Fruit fly (Drosophila melanogaster) whole organism, prepupa: Measurements from ENCODE around the gene ens.

Experiments used
- Blimp-1 ChIP-seq: fragments of 200-800 bp; sonication (Bioruptor generic); optimal IDR thresholded peaks from 3 replicates; lab custom pipeline; 2017; ENCODE audit warnings: missing biosample characterization, missing genetic modification characterization, mild to moderate bottlenecking, moderate library complexity, missing genetic modification reagents
- CG10669 ChIP-seq: fragments of 200-800 bp; sonication (Bioruptor generic); optimal IDR thresholded peaks from 3 replicates; lab custom pipeline; 2018; ENCODE audit warnings: missing biosample characterization, mild to moderate bottlenecking, missing genetic modification characterization, moderate library complexity
- CG11294 ChIP-seq: fragments of 200-800 bp; sonication (Bioruptor generic); IDR thresholded peaks from 2 replicates; pipeline ENCODE4 v1.3.6; 2022; ENCODE audit warnings: missing biosample characterization, missing genetic modification characterization
- CG11762 ChIP-seq: fragments of 200-800 bp; sonication (Bioruptor generic); optimal IDR thresholded peaks from 3 replicates; lab custom pipeline; 2016; ENCODE audit warnings: missing biosample characterization, missing genetic modification characterization; ENCODE audit not compliant: insufficient read depth
- CG11902 ChIP-seq: fragments of 200-800 bp; sonication (Bioruptor generic); optimal IDR thresholded peaks from 3 replicates; lab custom pipeline; 2016; ENCODE audit warnings: missing biosample characterization, missing genetic modification characterization
- CG15336 ChIP-seq: fragments of 200-800 bp; sonication (Bioruptor generic); IDR thresholded peaks from 2 replicates; pipeline ENCODE4 v1.3.6; 2022; ENCODE audit warnings: missing biosample characterization, missing genetic modification characterization
- CG16779 ChIP-seq: fragments of 200-800 bp; sonication (Bioruptor generic); optimal IDR thresholded peaks from 3 replicates; lab custom pipeline; 2017; ENCODE audit warnings: missing biosample characterization, mild to moderate bottlenecking, missing genetic modification characterization
- CG3032 ChIP-seq: fragments of 200-800 bp; optimal IDR thresholded peaks from 2 replicates; lab custom pipeline; 2019; ENCODE audit warnings: missing biosample characterization, mild to moderate bottlenecking, missing genetic modification characterization, moderate library complexity
- CG32006 ChIP-seq: fragments of 200-800 bp; sonication (Bioruptor generic); optimal IDR thresholded peaks from 3 replicates; lab custom pipeline; 2017; ENCODE audit warnings: missing biosample characterization, mild to moderate bottlenecking, missing genetic modification characterization
- CG34406 ChIP-seq: fragments of 200-800 bp; sonication (Bioruptor generic); optimal IDR thresholded peaks from 3 replicates; lab custom pipeline; 2016; ENCODE audit warnings: missing biosample characterization, missing genetic modification characterization
- CG3919 ChIP-seq: fragments of 200-800 bp; sonication (Bioruptor generic); optimal IDR thresholded peaks from 3 replicates; lab custom pipeline; 2016; ENCODE audit warnings: missing biosample characterization, missing genetic modification characterization
- CG6276 ChIP-seq: fragments of 200-800 bp; sonication (Bioruptor generic); optimal IDR thresholded peaks from 2 replicates; lab custom pipeline; 2017; ENCODE audit warnings: missing biosample characterization, mild to moderate bottlenecking, missing genetic modification characterization
- CG6808 ChIP-seq: fragments of 200-800 bp; sonication (Bioruptor generic); optimal IDR thresholded peaks from 3 replicates; lab custom pipeline; 2017; ENCODE audit warnings: missing biosample characterization, missing genetic modification characterization, mild to moderate bottlenecking, moderate library complexity, missing genetic modification reagents
- CG6854 ChIP-seq: fragments of 200-800 bp; sonication (Bioruptor generic); optimal IDR thresholded peaks from 2 replicates; lab custom pipeline; 2017; ENCODE audit warnings: missing biosample characterization, mild to moderate bottlenecking, missing genetic modification characterization
- CG8119 ChIP-seq: fragments of 200-800 bp; sonication (Bioruptor generic); IDR thresholded peaks from 3 replicates; pipeline ENCODE4 v1.3.6; 2022; ENCODE audit warnings: missing biosample characterization, missing genetic modification characterization
- CG9139 ChIP-seq: fragments of 200-800 bp; sonication (Bioruptor generic); optimal IDR thresholded peaks from 3 replicates; lab custom pipeline; 2017; ENCODE audit warnings: missing biosample characterization, mild to moderate bottlenecking, missing genetic modification characterization
- Eip78C ChIP-seq: fragments of 200-800 bp; sonication (Bioruptor generic); peaks from one replicate; lab custom pipeline; 2016; ENCODE audit warnings: missing biosample characterization, missing genetic modification characterization
- Eip93F ChIP-seq: fragments of 200-800 bp; sonication (Bioruptor generic); optimal IDR thresholded peaks from 2 replicates; lab custom pipeline; 2016; ENCODE audit warnings: missing biosample characterization, mild to moderate bottlenecking, missing genetic modification characterization
- Ets96B ChIP-seq: fragments of 200-800 bp; optimal IDR thresholded peaks from 2 replicates; lab custom pipeline; 2019; ENCODE audit warnings: missing biosample characterization, mild to moderate bottlenecking, missing genetic modification characterization, moderate library complexity
- Gug ChIP-seq: fragments of 200-800 bp; sonication (Bioruptor generic); IDR thresholded peaks from 2 replicates; pipeline ENCODE4 v1.3.6; 2022; ENCODE audit warnings: missing biosample characterization, missing genetic modification characterization
- Hr38 ChIP-seq: sonication (Bioruptor generic); optimal IDR thresholded peaks from 2 replicates; lab custom pipeline; 2016; ENCODE audit warnings: missing biosample characterization, missing genetic modification characterization
- Hr4 ChIP-seq: fragments of 200-800 bp; sonication (Bioruptor generic); optimal IDR thresholded peaks from 3 replicates; lab custom pipeline; 2016; ENCODE audit warnings: missing biosample characterization, missing genetic modification characterization
- OdsH ChIP-seq: fragments of 200-800 bp; sonication (Bioruptor generic); optimal IDR thresholded peaks from 3 replicates; lab custom pipeline; 2016; ENCODE audit warnings: missing biosample characterization, missing genetic modification characterization
- Sox14 ChIP-seq: fragments of 200-800 bp; sonication (Bioruptor generic); optimal IDR thresholded peaks from 3 replicates; lab custom pipeline; 2016; ENCODE audit warnings: missing biosample characterization, missing genetic modification characterization
- achi ChIP-seq: fragments of 200-800 bp; sonication (Bioruptor generic); optimal IDR thresholded peaks from 3 replicates; lab custom pipeline; 2016; ENCODE audit warnings: missing biosample characterization, missing genetic modification characterization
- acj6 ChIP-seq: fragments of 200-800 bp; sonication (Bioruptor generic); optimal IDR thresholded peaks from 3 replicates; lab custom pipeline; 2016; ENCODE audit warnings: missing biosample characterization, missing genetic modification characterization
- eg ChIP-seq: fragments of 200-800 bp; sonication (Bioruptor generic); IDR thresholded peaks from 3 replicates; pipeline ENCODE4 v1.3.6; 2022; ENCODE audit warnings: missing biosample characterization, missing genetic modification characterization
- esn ChIP-seq: fragments of 200-800 bp; sonication (Bioruptor generic); optimal IDR thresholded peaks from 2 replicates; lab custom pipeline; 2016; ENCODE audit warnings: missing biosample characterization, mild to moderate bottlenecking, missing genetic modification characterization, moderate library complexity
- fkh ChIP-seq: fragments of 200-800 bp; sonication (Bioruptor generic); optimal IDR thresholded peaks from 3 replicates; lab custom pipeline; 2017; ENCODE audit warnings: missing biosample characterization, mild to moderate bottlenecking, missing genetic modification characterization, moderate library complexity
- net ChIP-seq: fragments of 200-800 bp; sonication (Bioruptor generic); optimal IDR thresholded peaks from 3 replicates; lab custom pipeline; 2016; ENCODE audit warnings: missing biosample characterization, missing genetic modification characterization
- pdm3 ChIP-seq: fragments of 200-800 bp; sonication (Bioruptor generic); optimal IDR thresholded peaks from 3 replicates; lab custom pipeline; 2016; ENCODE audit warnings: missing biosample characterization, missing genetic modification characterization
- salr ChIP-seq, 2 experiments: fragments of 200-800 bp; sonication (Bioruptor generic); optimal IDR thresholded peaks; 3 replicates each; lab custom pipeline; 2016 to 2018; ENCODE audit warnings: missing biosample characterization in 2 of 2, missing genetic modification characterization in 2 of 2, mild to moderate bottlenecking in 1 of 2
- ss ChIP-seq, 2 experiments: fragments of 200-800 bp; sonication (Bioruptor generic); optimal IDR thresholded peaks; 2 replicates in 1 of 2; 3 replicates in 1 of 2; lab custom pipeline; 2017 to 2018; ENCODE audit warnings: mild to moderate bottlenecking in 2 of 2, missing biosample characterization in 2 of 2, missing genetic modification characterization in 2 of 2, moderate library complexity in 1 of 2
- svp ChIP-seq: fragments of 200-800 bp; sonication (Bioruptor generic); peaks from one replicate; lab custom pipeline; 2016; ENCODE audit warnings: missing biosample characterization, missing genetic modification characterization
- topi ChIP-seq: fragments of 200-800 bp; sonication (Bioruptor generic); optimal IDR thresholded peaks from 3 replicates; lab custom pipeline; 2016; ENCODE audit warnings: missing biosample characterization, missing genetic modification characterization
- vri ChIP-seq: fragments of 200-800 bp; sonication (Bioruptor generic); optimal IDR thresholded peaks from 3 replicates; lab custom pipeline; 2016; ENCODE audit warnings: missing biosample characterization, mild to moderate bottlenecking, missing genetic modification characterization

Gene ens

dm6 chr3L:4118339-4118738 lies 16.0 kb downstream of the ens start:
- TF ChIP-seq CG8119 (GFP tag; lab: Robert Waterston, UW), result no peak
- peak; percentile 58 for TF ChIP-seq Eip78C (GFP tag; lab: Kevin White, UChicago)

- TF ChIP-seq CG10669 (GFP tag; lab: Kevin White, UChicago), result no peak
- TF ChIP-seq acj6 (GFP tag; lab: Kevin White, UChicago), result no peak
- TF ChIP-seq ss (GFP tag; optimal IDR thresholded peaks at IDR 0.05; lab: Kevin White, UChicago), result no peak
- TF ChIP-seq CG8119 (GFP tag; lab: Robert Waterston, UW), result no peak
- TF ChIP-seq CG11762, result no peak
- no peak for TF ChIP-seq Gug (GFP tag; lab: Robert Waterston, UW)
- no peak for TF ChIP-seq CG11902 (GFP tag; lab: Kevin White, UChicago)
- no peak for TF ChIP-seq Blimp-1 (GFP tag; lab: Kevin White, UChicago)
- TF ChIP-seq CG9139, result no peak
- TF ChIP-seq CG6808 (GFP tag; lab: Kevin White, UChicago), result no peak
- TF ChIP-seq CG3919 (GFP tag; lab: Kevin White, UChicago), result no peak
- TF ChIP-seq OdsH (GFP tag; lab: Kevin White, UChicago), result no peak
- TF ChIP-seq Eip93F (GFP tag; lab: Kevin White, UChicago), result no peak
- no peak for TF ChIP-seq esn (GFP tag; lab: Kevin White, UChicago)
- no peak for TF ChIP-seq CG15336 (GFP tag; lab: Robert Waterston, UW)
- TF ChIP-seq Hr38 (GFP tag; lab: Kevin White, UChicago), result no peak
- no peak for TF ChIP-seq Sox14 (GFP tag; lab: Kevin White, UChicago)
- TF ChIP-seq salr (GFP tag; optimal IDR thresholded peaks at IDR 0.05; lab: Kevin White, UChicago), result no peak
Observed at dm6 chr3L:4117493-4117892, 16.9 kb downstream of the ens start.

- TF ChIP-seq CG34406 (GFP tag; lab: Kevin White, UChicago) (no peak), Eip78C (GFP tag; lab: Kevin White, UChicago) (peak; percentile 71), CG11762 (no peak), CG16779 (tag; lab: Kevin White, UChicago) (no peak), CG3032 (no peak), eg (GFP tag; lab: Robert Waterston, UW) (peak; percentile 63), CG15336 (GFP tag; lab: Robert Waterston, UW) (peak; percentile 70), vri (GFP tag; lab: Kevin White, UChicago) (peak; percentile 61), net (GFP tag; lab: Kevin White, UChicago) (peak; percentile 11), Gug (GFP tag; lab: Robert Waterston, UW) (0 out of 2 replicates have a peak, but pooled peaks have one; percentile 17), Ets96B (tag; lab: Kevin White, UChicago) (peak; percentile 14), topi (GFP tag; lab: Kevin White, UChicago) (peak; percentile 10), CG6808 (GFP tag; lab: Kevin White, UChicago) (no peak), fkh (GFP tag; lab: Kevin White, UChicago) (peak; percentile 35), CG32006 (GFP tag; lab: Kevin White, UChicago) (peak; percentile 17), achi (peak; percentile 11), CG8119 (GFP tag; lab: Robert Waterston, UW) (0 out of 3 replicates have a peak, but pooled peaks have one; percentile 35), pdm3 (GFP tag; lab: Kevin White, UChicago) (peak; percentile 22), acj6 (GFP tag; lab: Kevin White, UChicago) (no peak), OdsH (GFP tag; lab: Kevin White, UChicago) (peak; percentile 9), Hr4 (peak; percentile 18), svp (peak; percentile 83), Eip93F (GFP tag; lab: Kevin White, UChicago) (peak; percentile 77), CG6854 (GFP tag; lab: Kevin White, UChicago) (no peak), CG6276 (GFP tag; lab: Kevin White, UChicago) (peak; percentile 26), CG11294 (GFP tag; lab: Robert Waterston, UW) (no peak)
- TF ChIP-seq, all 60 proteins: peak for 18
Observed at dm6 chr3L:4116490-4117367, 17.6 kb downstream of the ens start.
